Worm (Caenorhabditis elegans) whole organism, L2 larva: ENCODE results near the gene F53G2.13.
A peak's percentile ranks its signal among the peaks of the same experiment; 100 is the strongest.

ENCODE experiments used
- C34F6.9 ChIP-seq: fragments of 150-350 bp; optimal IDR thresholded peaks from 2 replicates; lab custom pipeline; 2014; ENCODE audit warnings: missing biosample characterization, missing genetic modification characterization
- F13H6.1 ChIP-seq: sonication (generic microtip); optimal IDR thresholded peaks from 2 replicates; lab custom pipeline; 2016; ENCODE audit warnings: missing genetic modification characterization, missing compliant biosample characterization
- Y55F3AM.14 ChIP-seq: fragments of 200-800 bp; sonication (Bioruptor generic); optimal IDR thresholded peaks from 2 replicates; lab custom pipeline; 2018; ENCODE audit warnings: mild to moderate bottlenecking, missing genetic modification characterization, missing compliant biosample characterization
- alr-1 ChIP-seq: fragments of 150-350 bp; optimal IDR thresholded peaks from 2 replicates; lab custom pipeline; 2014; ENCODE audit warnings: missing biosample characterization, missing genetic modification characterization
- aly-2 ChIP-seq: fragments of 150-350 bp; optimal IDR thresholded peaks from 2 replicates; lab custom pipeline; 2014; ENCODE audit warnings: missing biosample characterization, missing genetic modification characterization
- ama-1 ChIP-seq: fragments of 150-350 bp; optimal IDR thresholded peaks from 2 replicates; lab custom pipeline; 2018; ENCODE audit warnings: inconsistent platforms
- ceh-16 ChIP-seq: fragments of 150-350 bp; optimal IDR thresholded peaks from 2 replicates; lab custom pipeline; 2014; ENCODE audit warnings: missing biosample characterization, missing genetic modification characterization
- crh-2 ChIP-seq: sonication (generic microtip); optimal IDR thresholded peaks from 2 replicates; lab custom pipeline; 2017; ENCODE audit warnings: missing biosample characterization, missing genetic modification characterization
- egl-27 ChIP-seq: sonication (generic microtip); optimal IDR thresholded peaks from 3 replicates; lab custom pipeline; 2017; ENCODE audit warnings: missing biosample characterization, missing genetic modification reagents, missing genetic modification characterization
- elt-1 ChIP-seq: fragments of 150-350 bp; optimal IDR thresholded peaks from 2 replicates; lab custom pipeline; 2014; ENCODE audit warnings: missing biosample characterization, missing genetic modification characterization
- elt-3 ChIP-seq: sonication (generic microtip); optimal IDR thresholded peaks from 2 replicates; lab custom pipeline; 2017; ENCODE audit warnings: missing biosample characterization, missing genetic modification characterization
- fos-1 ChIP-seq: fragments of 150-350 bp; optimal IDR thresholded peaks from 2 replicates; lab custom pipeline; 2014; ENCODE audit warnings: missing biosample characterization, missing genetic modification characterization
- gmeb-1 ChIP-seq: fragments of 150-350 bp; optimal IDR thresholded peaks from 2 replicates; lab custom pipeline; 2014; ENCODE audit warnings: missing biosample characterization, missing genetic modification characterization
- lin-11 ChIP-seq: fragments of 150-350 bp; sonication (generic microtip); optimal IDR thresholded peaks from 2 replicates; lab custom pipeline; 2014; ENCODE audit warnings: missing biosample characterization, missing genetic modification characterization, inconsistent platforms, mixed read lengths
- lin-13 ChIP-seq: fragments of 150-350 bp; optimal IDR thresholded peaks from 2 replicates; lab custom pipeline; 2014; ENCODE audit warnings: missing biosample characterization, missing genetic modification reagents, missing genetic modification characterization
- lsy-2 ChIP-seq, 2 experiments: fragments of 150-350 bp in 1 of 2; sonication (generic microtip) in 1 of 2; optimal IDR thresholded peaks; 2 replicates each; lab custom pipeline; 2014 to 2017; ENCODE audit warnings: missing biosample characterization in 2 of 2, missing genetic modification characterization in 2 of 2
- mdl-1 ChIP-seq, 2 experiments: fragments of 150-350 bp in 1 of 2; sonication (generic microtip) in 1 of 2; optimal IDR thresholded peaks; 2 replicates each; lab custom pipeline; 2017; ENCODE audit warnings: missing biosample characterization in 2 of 2, missing genetic modification characterization in 2 of 2
- nhr-12 ChIP-seq: fragments of 150-350 bp; optimal IDR thresholded peaks from 2 replicates; lab custom pipeline; 2014; ENCODE audit warnings: missing biosample characterization, missing genetic modification characterization
- nhr-129 ChIP-seq: fragments of 150-350 bp; optimal IDR thresholded peaks from 2 replicates; lab custom pipeline; 2014; ENCODE audit warnings: missing biosample characterization, missing genetic modification characterization
- nhr-237 ChIP-seq: fragments of 150-350 bp; optimal IDR thresholded peaks from 2 replicates; lab custom pipeline; 2014; ENCODE audit warnings: missing biosample characterization, missing genetic modification characterization
- nhr-25 ChIP-seq: fragments of 150-350 bp; sonication (generic microtip); optimal IDR thresholded peaks from 3 replicates; lab custom pipeline; 2014; ENCODE audit warnings: missing biosample characterization, missing genetic modification characterization
- nhr-77 ChIP-seq: fragments of 150-350 bp; optimal IDR thresholded peaks from 2 replicates; lab custom pipeline; 2014; ENCODE audit warnings: missing biosample characterization, missing genetic modification characterization
- peb-1 ChIP-seq: fragments of 150-350 bp; optimal IDR thresholded peaks from 2 replicates; lab custom pipeline; 2014; ENCODE audit warnings: missing biosample characterization, missing genetic modification characterization
- sem-4 ChIP-seq: fragments of 150-350 bp; optimal IDR thresholded peaks from 2 replicates; lab custom pipeline; 2014; ENCODE audit warnings: missing biosample characterization, missing genetic modification reagents, missing genetic modification characterization
- skn-1 ChIP-seq: sonication (generic microtip); optimal IDR thresholded peaks from 2 replicates; lab custom pipeline; 2017; ENCODE audit warnings: missing biosample characterization, missing genetic modification characterization
- sma-3 ChIP-seq: sonication (generic microtip); optimal IDR thresholded peaks from 2 replicates; lab custom pipeline; 2016; ENCODE audit warnings: missing genetic modification reagents, missing genetic modification characterization, missing compliant biosample characterization
- sma-9 ChIP-seq, 2 experiments: fragments of 150-350 bp in 1 of 2; sonication (generic microtip) in 1 of 2; optimal IDR thresholded peaks; 2 replicates each; lab custom pipeline; 2014 to 2016; ENCODE audit warnings: missing genetic modification characterization in 2 of 2, mild to moderate bottlenecking in 1 of 2, missing biosample characterization in 1 of 2, missing compliant biosample characterization in 1 of 2, missing genetic modification reagents in 1 of 2, moderate library complexity in 1 of 2
- unc-39 ChIP-seq: fragments of 150-350 bp; optimal IDR thresholded peaks from 2 replicates; lab custom pipeline; 2014; ENCODE audit warnings: missing biosample characterization, missing genetic modification characterization
- unc-55 ChIP-seq: fragments of 150-350 bp; sonication (generic microtip); optimal IDR thresholded peaks from 3 replicates; lab custom pipeline; 2014; ENCODE audit warnings: missing biosample characterization, missing genetic modification reagents, missing genetic modification characterization
- unc-62 ChIP-seq: fragments of 150-350 bp; optimal IDR thresholded peaks from 2 replicates; lab custom pipeline; 2014; ENCODE audit warnings: missing biosample characterization, missing genetic modification reagents, missing genetic modification characterization
- ztf-1 ChIP-seq: fragments of 200-800 bp; sonication (Bioruptor generic); conservative IDR thresholded peaks from 2 replicates; pipeline ENCODE4 v1.3.6; 2022; ENCODE audit warnings: missing genetic modification characterization, missing compliant biosample characterization
- ztf-11 ChIP-seq: sonication (generic microtip); optimal IDR thresholded peaks from 2 replicates; lab custom pipeline; 2017; ENCODE audit warnings: missing biosample characterization, missing genetic modification characterization

Gene F53G2.13

ce11 chrII:2446727-2447126 lies 36.9 kb upstream of the F53G2.13 start:
- TF ChIP-seq gmeb-1 (tag; lab: Kevin White, UChicago) (no peak), mdl-1 (tag; optimal IDR thresholded peaks at IDR 0.05; lab: Kevin White, UChicago) (no peak), elt-1 (tag; lab: Kevin White, UChicago) (no peak), fos-1 (tag; lab: Kevin White, UChicago) (no peak), nhr-129 (no peak), lsy-2 (tag; optimal IDR thresholded peaks at IDR 0.05; lab: Kevin White, UChicago) (no peak), F13H6.1 (tag; lab: Kevin White, UChicago) (no peak), ceh-16 (tag; lab: Kevin White, UChicago) (no peak), Y55F3AM.14 (GFP tag; lab: Kevin White, UChicago) (no peak), ztf-1 (no peak), aly-2 (tag; lab: Kevin White, UChicago) (no peak), alr-1 (tag; lab: Kevin White, UChicago) (no peak), nhr-25 (no peak), sem-4 (tag; lab: Kevin White, UChicago) (no peak), skn-1 (no peak), lin-13 (no peak)

ce11 chrII:2450990-2451389 lies 32.6 kb upstream of the F53G2.13 start:
- TF ChIP-seq unc-39 (tag; lab: Kevin White, UChicago), result no peak
- peak; percentile 46 for TF ChIP-seq sma-3 (GFP tag; lab: Kevin White, UChicago)
- peak; percentile 34 for TF ChIP-seq crh-2 (tag; lab: Kevin White, UChicago)
- peak in 1 of 2 experiments; percentile 50 for TF ChIP-seq lsy-2 (tag; optimal IDR thresholded peaks at IDR 0.05; lab: Kevin White, UChicago)
- TF ChIP-seq ama-1 (lab: Kevin White, UChicago), result no peak
- TF ChIP-seq nhr-129, result no peak
- no peak for TF ChIP-seq skn-1
- TF ChIP-seq unc-55, result peak; percentile 40
- TF ChIP-seq C34F6.9 (tag; lab: Kevin White, UChicago), result peak; percentile 32
- TF ChIP-seq nhr-237, result no peak
- peak; percentile 80 for TF ChIP-seq gmeb-1 (tag; lab: Kevin White, UChicago)

ce11 chrII:2452492-2452891 lies 31.1 kb upstream of the F53G2.13 start:
- TF ChIP-seq ama-1 (lab: Kevin White, UChicago), result peak; percentile 47
- TF ChIP-seq nhr-129, result peak; percentile 22
- TF ChIP-seq fos-1 (tag; lab: Kevin White, UChicago), result peak; percentile 35
- TF ChIP-seq F13H6.1 (tag; lab: Kevin White, UChicago), result peak; percentile 36
- no peak for TF ChIP-seq nhr-237

ce11 chrII:2454822-2455221 lies 28.8 kb upstream of the F53G2.13 start:
- TF ChIP-seq lin-11 (tag; lab: Kevin White, UChicago), result no peak
- peak; percentile 27 for TF ChIP-seq sma-3 (GFP tag; lab: Kevin White, UChicago)
- no peak for TF ChIP-seq unc-62 (GFP tag; lab: Kevin White, UChicago)
- peak; percentile 9 for TF ChIP-seq sma-9 (GFP tag; optimal IDR thresholded peaks at IDR 0.05; lab: Kevin White, UChicago)
- no peak for TF ChIP-seq sma-9 (tag; optimal IDR thresholded peaks at IDR 0.05; lab: Kevin White, UChicago)
- peak; percentile 65 for TF ChIP-seq nhr-129
- peak; percentile 77 for TF ChIP-seq peb-1 (tag; lab: Kevin White, UChicago)
- no peak for TF ChIP-seq elt-1 (tag; lab: Kevin White, UChicago)
- TF ChIP-seq nhr-12, result no peak
- TF ChIP-seq fos-1 (tag; lab: Kevin White, UChicago), result peak; percentile 85
- TF ChIP-seq F13H6.1 (tag; lab: Kevin White, UChicago), result peak; percentile 88
- no peak for TF ChIP-seq egl-27 (tag; lab: Kevin White, UChicago)
- TF ChIP-seq lin-13, result no peak
- no peak for TF ChIP-seq nhr-77

ce11 chrII:2455931-2456576 lies 27.6 kb upstream of the F53G2.13 start:
- TF ChIP-seq ztf-11 (no peak), ceh-16 (tag; lab: Kevin White, UChicago) (no peak), lsy-2 (tag; optimal IDR thresholded peaks at IDR 0.05; lab: Kevin White, UChicago) (peak in 1 of 2 experiments; percentile 71), Y55F3AM.14 (GFP tag; lab: Kevin White, UChicago) (no peak), gmeb-1 (tag; lab: Kevin White, UChicago) (no peak), fos-1 (tag; lab: Kevin White, UChicago) (no peak), elt-3 (tag; lab: Kevin White, UChicago) (no peak)
